Fruit fly (Drosophila melanogaster) whole organism: ENCODE results near the gene CG44815.

Experiments used
- CG8478 ChIP-seq: fragments of >200 bp; optimal IDR thresholded peaks from 2 replicates; lab custom pipeline; 2018; ENCODE audit warnings: inconsistent platforms
- Dll ChIP-seq: fragments of >200 bp; optimal IDR thresholded peaks from 2 replicates; lab custom pipeline; 2017
- pan ChIP-seq: fragments of >200 bp; optimal IDR thresholded peaks from 2 replicates; lab custom pipeline; 2017
- psq ChIP-seq: fragments of >200 bp; optimal IDR thresholded peaks from 2 replicates; lab custom pipeline; 2017
- usp ChIP-seq: fragments of >200 bp; optimal IDR thresholded peaks from 2 replicates; lab custom pipeline; 2017; ENCODE audit warnings: missing biosample characterization, missing genetic modification characterization, mixed read lengths

dm6 chrX:9456384-9456783, 10.4 kb upstream of the CG44815 start:
- no peak for TF ChIP-seq usp (GFP tag; lab: Kevin White, UChicago)
- no peak for TF ChIP-seq psq (lab: Kevin White, UChicago)
- no peak for TF ChIP-seq pan (lab: Kevin White, UChicago)
- no peak for TF ChIP-seq Dll (lab: Kevin White, UChicago)
- no peak for TF ChIP-seq CG8478 (lab: Kevin White, UChicago)
